Fruit fly (Drosophila melanogaster) whole organism, embryonic: Measurements from ENCODE around the gene Mipp2.
A peak's percentile ranks its signal among the peaks of the same experiment; 100 is the strongest.

Experiments
- Ada2b ChIP-seq: fragments of 200-800 bp; sonication (Bioruptor generic); IDR thresholded peaks from 2 replicates; pipeline ENCODE4 v1.3.6; 2022; ENCODE audit warnings: missing biosample characterization, missing genetic modification characterization
- Blimp-1 ChIP-seq: fragments of 200-800 bp; sonication (Bioruptor generic); optimal IDR thresholded peaks from 3 replicates; lab custom pipeline; 2018; ENCODE audit warnings: missing biosample characterization, missing genetic modification characterization, mild to moderate bottlenecking, moderate library complexity, missing genetic modification reagents
- CG10543 ChIP-seq: fragments of 200-800 bp; sonication (Bioruptor generic); optimal IDR thresholded peaks from 3 replicates; lab custom pipeline; 2017; ENCODE audit warnings: missing biosample characterization, mild to moderate bottlenecking, missing genetic modification characterization, moderate library complexity
- CG10654 ChIP-seq: fragments of 200-800 bp; sonication (Bioruptor generic); optimal IDR thresholded peaks from 2 replicates; lab custom pipeline; 2016; ENCODE audit warnings: missing biosample characterization, missing genetic modification characterization
- CG11093 ChIP-seq: fragments of 200-800 bp; sonication (Bioruptor generic); IDR thresholded peaks from 3 replicates; pipeline ENCODE4 v1.3.6; 2022; ENCODE audit warnings: missing biosample characterization, missing genetic modification characterization
- CG13424 ChIP-seq: fragments of 200-800 bp; sonication (Bioruptor generic); optimal IDR thresholded peaks from 2 replicates; lab custom pipeline; 2019; ENCODE audit warnings: missing biosample characterization, mild to moderate bottlenecking, missing genetic modification characterization, moderate library complexity
- CG13775 ChIP-seq: fragments of 200-800 bp; sonication (Bioruptor generic); optimal IDR thresholded peaks from 3 replicates; lab custom pipeline; 2017; ENCODE audit warnings: missing biosample characterization, mild to moderate bottlenecking, missing genetic modification characterization
- CG14014 ChIP-seq: fragments of 200-800 bp; sonication (Bioruptor generic); IDR thresholded peaks from 2 replicates; pipeline ENCODE4 v1.3.6; 2022; ENCODE audit warnings: missing biosample characterization, missing genetic modification characterization
- CG1529 ChIP-seq: fragments of 200-800 bp; sonication (Bioruptor generic); optimal IDR thresholded peaks from 3 replicates; lab custom pipeline; 2018; ENCODE audit warnings: missing biosample characterization, missing genetic modification characterization
- CG1602 ChIP-seq: fragments of 200-800 bp; sonication (Bioruptor generic); optimal IDR thresholded peaks from 3 replicates; lab custom pipeline; 2016; ENCODE audit warnings: missing biosample characterization, missing genetic modification characterization
- CG17612 ChIP-seq: fragments of 200-800 bp; sonication (Bioruptor generic); IDR thresholded peaks from 2 replicates; pipeline ENCODE4 v1.3.6; 2022; ENCODE audit warnings: missing biosample characterization, missing genetic modification characterization
- CG17802 ChIP-seq: fragments of 200-800 bp; sonication (Bioruptor generic); optimal IDR thresholded peaks from 2 replicates; lab custom pipeline; 2018; ENCODE audit warnings: missing biosample characterization, mild to moderate bottlenecking, missing genetic modification characterization, moderate library complexity
- CG32532 ChIP-seq: fragments of 200-800 bp; sonication (Bioruptor generic); IDR thresholded peaks from 2 replicates; pipeline ENCODE4 v1.3.6; 2022; ENCODE audit warnings: missing biosample characterization, missing genetic modification characterization
- CG32772 ChIP-seq: fragments of 200-800 bp; sonication (Bioruptor generic); IDR thresholded peaks from 2 replicates; pipeline ENCODE4 v1.3.6; 2022; ENCODE audit warnings: missing biosample characterization, missing genetic modification characterization
- CG4730 ChIP-seq: fragments of 200-800 bp; sonication (Bioruptor generic); IDR thresholded peaks from 2 replicates; pipeline ENCODE4 v1.3.6; 2022; ENCODE audit warnings: missing biosample characterization, missing genetic modification characterization
- CG4820 ChIP-seq: fragments of 200-800 bp; sonication (Bioruptor generic); optimal IDR thresholded peaks from 3 replicates; lab custom pipeline; 2016; ENCODE audit warnings: missing biosample characterization, missing genetic modification characterization
- CG5180 ChIP-seq: fragments of 200-800 bp; sonication (Bioruptor generic); optimal IDR thresholded peaks from 3 replicates; lab custom pipeline; 2017; ENCODE audit warnings: missing biosample characterization, missing genetic modification characterization, mild to moderate bottlenecking, moderate library complexity, missing genetic modification reagents
- CG6272 ChIP-seq: fragments of 200-800 bp; sonication (Bioruptor generic); IDR thresholded peaks from 2 replicates; pipeline ENCODE4 v1.3.6; 2022; ENCODE audit warnings: missing biosample characterization, missing genetic modification characterization
- CG6654 ChIP-seq: fragments of 200-800 bp; sonication (Bioruptor generic); optimal IDR thresholded peaks from 2 replicates; lab custom pipeline; 2017; ENCODE audit warnings: missing biosample characterization, mild to moderate bottlenecking, missing genetic modification characterization
- CG7786 ChIP-seq: fragments of 200-800 bp; sonication (Bioruptor generic); optimal IDR thresholded peaks from 2 replicates; lab custom pipeline; 2016; ENCODE audit warnings: missing biosample characterization, missing genetic modification characterization
- CG7963 ChIP-seq: fragments of 200-800 bp; sonication (Bioruptor generic); IDR thresholded peaks from 3 replicates; pipeline ENCODE4 v1.3.6; 2022; ENCODE audit warnings: missing biosample characterization, missing genetic modification characterization; ENCODE audit not compliant: partially characterized antibody
- Drgx ChIP-seq: fragments of 200-800 bp; sonication (Bioruptor generic); IDR thresholded peaks from 2 replicates; pipeline ENCODE4 v1.3.6; 2022; ENCODE audit warnings: missing biosample characterization, missing genetic modification characterization
- H15 ChIP-seq: fragments of 200-800 bp; sonication (Bioruptor generic); IDR thresholded peaks from 3 replicates; pipeline ENCODE4 v1.3.6; 2022; ENCODE audit warnings: missing biosample characterization, missing genetic modification characterization
- Lpt ChIP-seq: fragments of >200 bp; optimal IDR thresholded peaks from 2 replicates; lab custom pipeline; 2018; ENCODE audit warnings: missing biosample characterization, missing genetic modification characterization
- Med ChIP-seq: fragments of 200-800 bp; sonication (Bioruptor generic); peaks from one replicate; lab custom pipeline; 2016; ENCODE audit warnings: missing biosample characterization, missing genetic modification characterization, mild to moderate bottlenecking, inconsistent platforms, moderate library complexity
- Myb ChIP-seq: fragments of 200-800 bp; sonication (Bioruptor generic); optimal IDR thresholded peaks from 2 replicates; lab custom pipeline; 2016; ENCODE audit warnings: missing biosample characterization, missing genetic modification characterization
- NC2β ChIP-seq: fragments of 200-800 bp; sonication (Bioruptor generic); optimal IDR thresholded peaks from 2 replicates; lab custom pipeline; 2016; ENCODE audit warnings: missing biosample characterization, missing genetic modification characterization
- Optix ChIP-seq: fragments of 200-800 bp; sonication (Bioruptor generic); IDR thresholded peaks from 3 replicates; pipeline ENCODE4 v1.3.6; 2022; ENCODE audit warnings: missing biosample characterization, missing genetic modification characterization
- Scr ChIP-seq: fragments of 200-800 bp; sonication (Bioruptor generic); IDR thresholded peaks from 2 replicates; pipeline ENCODE4 v1.3.6; 2022; ENCODE audit warnings: missing biosample characterization, missing genetic modification characterization; ENCODE audit not compliant: partially characterized antibody
- Ssrp ChIP-seq: fragments of 200-800 bp; sonication (Bioruptor generic); optimal IDR thresholded peaks from 2 replicates; lab custom pipeline; 2018; ENCODE audit warnings: missing biosample characterization, mild to moderate bottlenecking, missing genetic modification characterization, moderate library complexity
- Xbp1 ChIP-seq: fragments of 200-800 bp; sonication (Bioruptor generic); optimal IDR thresholded peaks from 3 replicates; lab custom pipeline; 2016; ENCODE audit warnings: missing biosample characterization, mild to moderate bottlenecking, missing genetic modification characterization
- bowl ChIP-seq: fragments of 200-800 bp; sonication (Bioruptor generic); IDR thresholded peaks from 2 replicates; pipeline ENCODE4 v1.3.6; 2022; ENCODE audit warnings: missing biosample characterization, missing genetic modification characterization
- btn ChIP-seq: fragments of 200-800 bp; sonication (Bioruptor generic); optimal IDR thresholded peaks from 2 replicates; lab custom pipeline; 2016; ENCODE audit warnings: missing biosample characterization, missing genetic modification characterization
- chif ChIP-seq, 2 experiments: fragments of 200-800 bp; sonication (Bioruptor generic); optimal IDR thresholded peaks; 3 replicates each; lab custom pipeline; 2016; ENCODE audit warnings: missing biosample characterization in 2 of 2, missing genetic modification characterization in 2 of 2
- croc ChIP-seq: fragments of 200-800 bp; sonication (Bioruptor generic); conservative IDR thresholded peaks from 3 replicates; pipeline ENCODE4 v1.3.6; 2022; ENCODE audit warnings: missing biosample characterization, missing genetic modification characterization
- dpn ChIP-seq, 2 experiments: fragments of 200-800 bp; sonication (Bioruptor generic); optimal IDR thresholded peaks; 3 replicates each; lab custom pipeline; 2016; ENCODE audit warnings: missing biosample characterization in 2 of 2, missing genetic modification characterization in 2 of 2
- fd96Cb ChIP-seq: fragments of 200-800 bp; sonication (Bioruptor generic); optimal IDR thresholded peaks from 2 replicates; lab custom pipeline; 2018; ENCODE audit warnings: missing biosample characterization, mild to moderate bottlenecking, missing genetic modification characterization, moderate library complexity
- grau ChIP-seq: fragments of 200-800 bp; optimal IDR thresholded peaks from 3 replicates; lab custom pipeline; 2019; ENCODE audit warnings: missing biosample characterization, mild to moderate bottlenecking, missing genetic modification characterization, moderate library complexity
- gro ChIP-seq: fragments of 200-800 bp; sonication (Bioruptor generic); optimal IDR thresholded peaks from 2 replicates; lab custom pipeline; 2016; ENCODE audit warnings: missing biosample characterization, missing genetic modification characterization
- hbn ChIP-seq: fragments of 200-800 bp; sonication (Bioruptor generic); IDR thresholded peaks from 2 replicates; pipeline ENCODE4 v1.3.6; 2022; ENCODE audit warnings: missing biosample characterization, missing genetic modification characterization; ENCODE audit not compliant: partially characterized antibody
- ken ChIP-seq: fragments of 200-800 bp; sonication (Bioruptor generic); IDR thresholded peaks from 3 replicates; pipeline ENCODE4 v1.3.6; 2022; ENCODE audit warnings: missing biosample characterization, missing genetic modification characterization
- oc ChIP-seq: fragments of 200-800 bp; sonication (Bioruptor generic); optimal IDR thresholded peaks from 2 replicates; lab custom pipeline; 2018; ENCODE audit warnings: missing biosample characterization, mild to moderate bottlenecking, missing genetic modification characterization, moderate library complexity
- otp ChIP-seq: fragments of 200-800 bp; sonication (Bioruptor generic); IDR thresholded peaks from 3 replicates; pipeline ENCODE4, ENCODE4 v1.3.6; 2022; ENCODE audit warnings: missing biosample characterization, missing genetic modification characterization
- p53 ChIP-seq: fragments of 200-800 bp; sonication (Bioruptor generic); optimal IDR thresholded peaks from 2 replicates; lab custom pipeline; 2016; ENCODE audit warnings: missing biosample characterization, missing genetic modification characterization
- pita ChIP-seq: fragments of 200-800 bp; sonication (Bioruptor generic); optimal IDR thresholded peaks from 2 replicates; lab custom pipeline; 2017; ENCODE audit warnings: missing biosample characterization, mild to moderate bottlenecking, missing genetic modification characterization
- pzg ChIP-seq: fragments of 200-800 bp; sonication (Bioruptor generic); optimal IDR thresholded peaks from 3 replicates; lab custom pipeline; 2018; ENCODE audit warnings: missing biosample characterization, mild to moderate bottlenecking, missing genetic modification characterization, moderate library complexity
- run ChIP-seq: fragments of 200-800 bp; sonication (Bioruptor generic); optimal IDR thresholded peaks from 3 replicates; lab custom pipeline; 2018; ENCODE audit warnings: missing biosample characterization, mild to moderate bottlenecking, missing genetic modification characterization
- sens-2 ChIP-seq: fragments of 200-800 bp; sonication (Bioruptor generic); IDR thresholded peaks from 2 replicates; pipeline ENCODE4 v1.3.6; 2022; ENCODE audit warnings: missing biosample characterization, missing genetic modification characterization
- shn ChIP-seq: fragments of 200-800 bp; sonication (Bioruptor generic); optimal IDR thresholded peaks from 3 replicates; lab custom pipeline; 2016; ENCODE audit warnings: missing biosample characterization, missing genetic modification characterization
- sr ChIP-seq: fragments of 200-800 bp; sonication (Bioruptor generic); IDR thresholded peaks from 3 replicates; pipeline ENCODE4 v1.3.6; 2022; ENCODE audit warnings: missing biosample characterization, missing genetic modification characterization

The Mipp2 gene

dm6 chrX:6109872-6110271 is 18.6 kb upstream of the Mipp2 start (continued):
- TF ChIP-seq otp (GFP tag; lab: Robert Waterston, UW) (0 out of 3 replicates have a peak, but pooled peaks have one; percentile 47), Med (GFP tag; lab: Kevin White, UChicago) (peak; percentile 79), croc (peak; percentile 34; the same call in 2 of the 3 replicates), Scr (GFP tag; lab: Robert Waterston, UW) (no peak), Myb (GFP tag; lab: Kevin White, UChicago) (peak; percentile 32), Optix (GFP tag; lab: Robert Waterston, UW) (peak; percentile 74), chif (GFP tag; optimal IDR thresholded peaks at IDR 0.05; lab: Kevin White, UChicago) (peak in 1 of 2 experiments; percentile 58), Xbp1 (GFP tag; lab: Kevin White, UChicago) (peak; percentile 64), CG17802 (tag; lab: Kevin White, UChicago) (peak; percentile 39), CG1602 (GFP tag; lab: Kevin White, UChicago) (peak; percentile 26), CG10543 (GFP tag; lab: Kevin White, UChicago) (no peak), sens-2 (GFP tag; lab: Robert Waterston, UW) (no peak), pita (GFP tag; lab: Kevin White, UChicago) (peak; percentile 64), CG32772 (GFP tag; lab: Robert Waterston, UW) (peak; percentile 66), CG6654 (GFP tag; lab: Kevin White, UChicago) (peak; percentile 21), Ada2b (GFP tag; lab: Robert Waterston, UW) (peak; percentile 31; the same call in 1 of the 2 replicates), grau (tag; lab: Kevin White, UChicago) (no peak), CG11093 (GFP tag; lab: Robert Waterston, UW) (no peak), Blimp-1 (GFP tag; lab: Kevin White, UChicago) (no peak), CG10654 (GFP tag; lab: Kevin White, UChicago) (peak; percentile 6), fd96Cb (tag; lab: Kevin White, UChicago) (peak; percentile 18), CG32532 (peak; percentile 75), shn (GFP tag; lab: Kevin White, UChicago) (peak; percentile 65), CG7786 (GFP tag; lab: Kevin White, UChicago) (no peak), CG13775 (GFP tag; lab: Kevin White, UChicago) (peak; percentile 34), CG13424 (tag; lab: Kevin White, UChicago) (peak; percentile 54), dpn (GFP tag; optimal IDR thresholded peaks at IDR 0.05; lab: Kevin White, UChicago) (peak; percentile 22 to 43), CG14014 (GFP tag; lab: Robert Waterston, UW) (0 out of 2 replicates have a peak, but pooled peaks have one; percentile 22), ken (GFP tag; lab: Robert Waterston, UW) (peak; percentile 61; the same call in 2 of the 3 replicates), p53 (GFP tag; lab: Kevin White, UChicago) (no peak), Drgx (GFP tag; lab: Robert Waterston, UW) (no peak), H15 (GFP tag; lab: Robert Waterston, UW) (peak; percentile 70; the same call in 2 of the 3 replicates), oc (tag; lab: Kevin White, UChicago) (no peak), gro (GFP tag; lab: Kevin White, UChicago) (no peak), btn (GFP tag; lab: Kevin White, UChicago) (peak; percentile 2), NC2β (GFP tag; lab: Kevin White, UChicago) (no peak), sr (GFP tag; lab: Robert Waterston, UW) (peak; percentile 56; the same call in 1 of the 3 replicates), CG5180 (no peak), CG6272 (GFP tag; lab: Robert Waterston, UW) (peak; percentile 69), Lpt (GFP tag; lab: Kevin White, UChicago) (no peak), CG1529 (GFP tag; lab: Kevin White, UChicago) (no peak), CG4820 (GFP tag; lab: Kevin White, UChicago) (peak; percentile 34), hbn (no peak), run (tag; lab: Kevin White, UChicago) (no peak), CG17612 (no peak), pzg (no peak), Ssrp (tag; lab: Kevin White, UChicago) (peak; percentile 16), CG7963 (GFP tag; lab: Robert Waterston, UW) (no peak), bowl (GFP tag; lab: Robert Waterston, UW) (0 out of 2 replicates have a peak, but pooled peaks have one; percentile 44), CG4730 (GFP tag; lab: Robert Waterston, UW) (peak; percentile 45; the same call in 1 of the 2 replicates)
